Fruit fly (Drosophila melanogaster) whole organism, embryonic: ENCODE results near the gene und.

Source experiments
- Asciz ChIP-seq: fragments of 200-800 bp; sonication (Bioruptor generic); optimal IDR thresholded peaks from 2 replicates; lab custom pipeline; 2017; ENCODE audit warnings: missing biosample characterization, mild to moderate bottlenecking, missing genetic modification characterization, missing genetic modification reagents
- B-H2 ChIP-seq: fragments of 200-800 bp; sonication (Bioruptor generic); optimal IDR thresholded peaks from 2 replicates; lab custom pipeline; 2018; ENCODE audit warnings: missing biosample characterization, mild to moderate bottlenecking, missing genetic modification characterization
- CG10209 ChIP-seq: fragments of 200-800 bp; sonication (Bioruptor generic); optimal IDR thresholded peaks from 3 replicates; lab custom pipeline; 2017; ENCODE audit warnings: missing biosample characterization, mild to moderate bottlenecking, missing genetic modification characterization, missing genetic modification reagents
- CG10565 ChIP-seq: fragments of 200-800 bp; sonication (Bioruptor generic); optimal IDR thresholded peaks from 3 replicates; lab custom pipeline; 2016; ENCODE audit warnings: missing biosample characterization, mild to moderate bottlenecking, missing genetic modification characterization
- CG12155 ChIP-seq: fragments of 200-800 bp; sonication (Bioruptor generic); optimal IDR thresholded peaks from 3 replicates; lab custom pipeline; 2016; ENCODE audit warnings: missing biosample characterization, missing genetic modification characterization
- CG13624 ChIP-seq: fragments of 200-800 bp; sonication (Bioruptor generic); optimal IDR thresholded peaks from 2 replicates; lab custom pipeline; 2016; ENCODE audit warnings: missing biosample characterization, missing genetic modification characterization
- CG16779 ChIP-seq: fragments of 200-800 bp; sonication (Bioruptor generic); IDR thresholded peaks from 2 replicates; pipeline ENCODE4 v1.3.6; 2022; ENCODE audit warnings: missing biosample characterization, missing genetic modification characterization
- CG16815 ChIP-seq: fragments of 200-800 bp; sonication (Bioruptor generic); optimal IDR thresholded peaks from 3 replicates; lab custom pipeline; 2017; ENCODE audit warnings: missing biosample characterization, mild to moderate bottlenecking, missing genetic modification characterization
- CG17361 ChIP-seq: fragments of 200-800 bp; sonication (Bioruptor generic); IDR thresholded peaks from 3 replicates; pipeline ENCODE4 v1.3.6; 2022; ENCODE audit warnings: missing biosample characterization, missing genetic modification characterization
- CG2678 ChIP-seq: fragments of 200-800 bp; sonication (Bioruptor generic); optimal IDR thresholded peaks from 3 replicates; lab custom pipeline; 2019; ENCODE audit warnings: missing biosample characterization, mild to moderate bottlenecking, missing genetic modification characterization, moderate library complexity
- CG2875 ChIP-seq: fragments of 200-800 bp; sonication (Bioruptor generic); optimal IDR thresholded peaks from 2 replicates; lab custom pipeline; 2017; ENCODE audit warnings: missing biosample characterization, mild to moderate bottlenecking, missing genetic modification characterization, missing genetic modification reagents
- CG30020 ChIP-seq: fragments of 200-800 bp; optimal IDR thresholded peaks from 2 replicates; lab custom pipeline; 2019; ENCODE audit warnings: missing biosample characterization, mild to moderate bottlenecking, missing genetic modification characterization, moderate library complexity
- CG31388 ChIP-seq: fragments of 200-800 bp; sonication (Bioruptor generic); optimal IDR thresholded peaks from 2 replicates; lab custom pipeline; 2016; ENCODE audit warnings: missing biosample characterization, missing genetic modification characterization
- CG34422 ChIP-seq: fragments of 200-800 bp; sonication (Bioruptor generic); IDR thresholded peaks from 3 replicates; pipeline ENCODE4 v1.3.6; 2022; ENCODE audit warnings: missing biosample characterization, missing genetic modification characterization
- CG4282 ChIP-seq: fragments of 200-800 bp; sonication (Bioruptor generic); optimal IDR thresholded peaks from 2 replicates; lab custom pipeline; 2016; ENCODE audit warnings: missing biosample characterization, missing genetic modification characterization
- CG8944 ChIP-seq: fragments of 200-800 bp; sonication (Bioruptor generic); optimal IDR thresholded peaks from 3 replicates; lab custom pipeline; 2016; ENCODE audit warnings: missing biosample characterization, missing genetic modification characterization
- Chrac-16 ChIP-seq: fragments of 200-800 bp; sonication (Bioruptor generic); optimal IDR thresholded peaks from 3 replicates; lab custom pipeline; 2016; ENCODE audit warnings: missing biosample characterization, missing genetic modification characterization
- CrebB ChIP-seq: fragments of 200-800 bp; sonication (Bioruptor generic); optimal IDR thresholded peaks from 3 replicates; lab custom pipeline; 2018; ENCODE audit warnings: missing biosample characterization, mild to moderate bottlenecking, missing genetic modification characterization
- Ets97D ChIP-seq: fragments of 200-800 bp; sonication (Bioruptor generic); optimal IDR thresholded peaks from 3 replicates; lab custom pipeline; 2016; ENCODE audit warnings: missing biosample characterization, missing genetic modification characterization
- HHEX ChIP-seq: fragments of 200-800 bp; sonication (Bioruptor generic); optimal IDR thresholded peaks from 3 replicates; lab custom pipeline; 2017; ENCODE audit warnings: missing biosample characterization, mild to moderate bottlenecking, missing genetic modification characterization, missing genetic modification reagents
- Hey ChIP-seq: fragments of 200-800 bp; sonication (Bioruptor generic); optimal IDR thresholded peaks from 3 replicates; lab custom pipeline; 2018; ENCODE audit warnings: missing biosample characterization, mild to moderate bottlenecking, missing genetic modification characterization
- Hr3 ChIP-seq: fragments of 200-800 bp; sonication (Bioruptor generic); optimal IDR thresholded peaks from 3 replicates; lab custom pipeline; 2016; ENCODE audit warnings: missing biosample characterization, missing genetic modification characterization
- MESR4 ChIP-seq: fragments of 200-800 bp; sonication (Bioruptor generic); optimal IDR thresholded peaks from 2 replicates; lab custom pipeline; 2018; ENCODE audit warnings: missing biosample characterization, mild to moderate bottlenecking, missing genetic modification characterization, moderate library complexity
- Mad ChIP-seq: fragments of 200-800 bp; sonication (Bioruptor generic); optimal IDR thresholded peaks from 2 replicates; lab custom pipeline; 2016; ENCODE audit warnings: missing biosample characterization, missing genetic modification characterization
- Nf-YA ChIP-seq: fragments of 200-800 bp; sonication (Bioruptor generic); IDR thresholded peaks from 2 replicates; pipeline ENCODE4 v1.3.6; 2022; ENCODE audit warnings: missing biosample characterization, missing genetic modification characterization
- PHDP ChIP-seq: fragments of 200-800 bp; sonication (Bioruptor generic); optimal IDR thresholded peaks from 3 replicates; lab custom pipeline; 2018; ENCODE audit warnings: missing biosample characterization, mild to moderate bottlenecking, missing genetic modification characterization, moderate library complexity
- Rx ChIP-seq: fragments of 200-800 bp; sonication (Bioruptor generic); IDR thresholded peaks from 2 replicates; pipeline ENCODE4 v1.3.6; 2022; ENCODE audit warnings: missing biosample characterization, missing genetic modification characterization
- YL-1 ChIP-seq: fragments of 200-800 bp; sonication (Bioruptor generic); optimal IDR thresholded peaks from 3 replicates; lab custom pipeline; 2017; ENCODE audit warnings: missing biosample characterization, mild to moderate bottlenecking, missing genetic modification characterization
- ac ChIP-seq: fragments of 200-800 bp; sonication (Bioruptor generic); optimal IDR thresholded peaks from 3 replicates; lab custom pipeline; 2017; ENCODE audit warnings: missing biosample characterization, mild to moderate bottlenecking, missing genetic modification characterization
- aop ChIP-seq: fragments of 200-800 bp; sonication (Bioruptor generic); IDR thresholded peaks from 2 replicates; pipeline ENCODE4 v1.3.6; 2022; ENCODE audit warnings: missing biosample characterization, missing genetic modification characterization
- bsh ChIP-seq, 2 experiments: fragments of 200-800 bp; sonication (Bioruptor generic); optimal IDR thresholded peaks; 2 replicates each; lab custom pipeline; 2017 to 2018; ENCODE audit warnings: mild to moderate bottlenecking in 2 of 2, missing biosample characterization in 2 of 2, missing genetic modification characterization in 2 of 2, moderate library complexity in 1 of 2
- cg ChIP-seq: fragments of 200-800 bp; sonication (Bioruptor generic); optimal IDR thresholded peaks from 3 replicates; lab custom pipeline; 2019; ENCODE audit warnings: missing biosample characterization, mild to moderate bottlenecking, missing genetic modification characterization, moderate library complexity
- chinmo ChIP-seq: fragments of 200-800 bp; sonication (Bioruptor generic); IDR thresholded peaks from 4 replicates; pipeline ENCODE4 v1.3.6; 2022; ENCODE audit warnings: missing biosample characterization, missing genetic modification characterization; ENCODE audit not compliant: partially characterized antibody
- fd102C ChIP-seq: fragments of 200-800 bp; sonication (Bioruptor generic); optimal IDR thresholded peaks from 2 replicates; lab custom pipeline; 2018; ENCODE audit warnings: missing biosample characterization, mild to moderate bottlenecking, missing genetic modification characterization, moderate library complexity
- fd64A ChIP-seq: fragments of 200-800 bp; sonication (Bioruptor generic); optimal IDR thresholded peaks from 3 replicates; lab custom pipeline; 2018; ENCODE audit warnings: missing biosample characterization, mild to moderate bottlenecking, missing genetic modification characterization
- gro ChIP-seq: fragments of 200-800 bp; sonication (Bioruptor generic); optimal IDR thresholded peaks from 2 replicates; lab custom pipeline; 2016; ENCODE audit warnings: missing biosample characterization, missing genetic modification characterization
- gt ChIP-seq: fragments of 200-800 bp; sonication (Bioruptor generic); IDR thresholded peaks from 2 replicates; pipeline ENCODE4 v1.3.6; 2022; ENCODE audit warnings: missing biosample characterization, missing genetic modification characterization
- ham ChIP-seq: fragments of 200-800 bp; sonication (Bioruptor generic); IDR thresholded peaks from 2 replicates; pipeline ENCODE4 v1.3.6; 2022; ENCODE audit warnings: missing biosample characterization, missing genetic modification characterization
- jumu ChIP-seq: fragments of 200-800 bp; sonication (Bioruptor generic); optimal IDR thresholded peaks from 3 replicates; lab custom pipeline; 2016; ENCODE audit warnings: missing biosample characterization, missing genetic modification characterization
- klu ChIP-seq: fragments of 200-800 bp; sonication (Bioruptor generic); IDR thresholded peaks from 2 replicates; pipeline ENCODE4 v1.3.6; 2022; ENCODE audit warnings: missing biosample characterization, missing genetic modification characterization
- mirr ChIP-seq: fragments of 200-800 bp; sonication (Bioruptor generic); optimal IDR thresholded peaks from 3 replicates; lab custom pipeline; 2018; ENCODE audit warnings: missing biosample characterization, mild to moderate bottlenecking, missing genetic modification characterization
- nerfin-2 ChIP-seq: fragments of 200-800 bp; sonication (Bioruptor generic); IDR thresholded peaks from 2 replicates; pipeline ENCODE4 v1.3.6; 2022; ENCODE audit warnings: missing biosample characterization, missing genetic modification characterization; ENCODE audit not compliant: partially characterized antibody
- pita ChIP-seq: fragments of 200-800 bp; sonication (Bioruptor generic); optimal IDR thresholded peaks from 2 replicates; lab custom pipeline; 2017; ENCODE audit warnings: missing biosample characterization, mild to moderate bottlenecking, missing genetic modification characterization
- pros ChIP-seq: fragments of 200-800 bp; sonication (Bioruptor generic); optimal IDR thresholded peaks from 3 replicates; lab custom pipeline; 2019; ENCODE audit warnings: missing biosample characterization, mild to moderate bottlenecking, missing genetic modification characterization, moderate library complexity
- repo ChIP-seq: fragments of 200-800 bp; sonication (Bioruptor generic); optimal IDR thresholded peaks from 2 replicates; lab custom pipeline; 2016; ENCODE audit warnings: missing biosample characterization, missing genetic modification characterization
- run ChIP-seq: fragments of 200-800 bp; sonication (Bioruptor generic); optimal IDR thresholded peaks from 3 replicates; lab custom pipeline; 2018; ENCODE audit warnings: missing biosample characterization, mild to moderate bottlenecking, missing genetic modification characterization
- shn ChIP-seq: fragments of 200-800 bp; sonication (Bioruptor generic); optimal IDR thresholded peaks from 3 replicates; lab custom pipeline; 2016; ENCODE audit warnings: missing biosample characterization, missing genetic modification characterization
- sr ChIP-seq: fragments of 200-800 bp; sonication (Bioruptor generic); IDR thresholded peaks from 3 replicates; pipeline ENCODE4 v1.3.6; 2022; ENCODE audit warnings: missing biosample characterization, missing genetic modification characterization
- ssp ChIP-seq: fragments of 200-800 bp; sonication (Bioruptor generic); IDR thresholded peaks from 2 replicates; pipeline ENCODE4 v1.3.6; 2022; ENCODE audit warnings: missing biosample characterization, missing genetic modification characterization
- tio ChIP-seq: fragments of 200-800 bp; sonication (Bioruptor generic); optimal IDR thresholded peaks from 2 replicates; lab custom pipeline; 2017; ENCODE audit warnings: missing biosample characterization, missing genetic modification characterization, inconsistent platforms
- tll ChIP-seq, 2 experiments: fragments of 200-800 bp in 1 of 2; fragments of >200 bp in 1 of 2; sonication (Bioruptor generic) in 1 of 2; optimal IDR thresholded peaks; 2 replicates each; lab custom pipeline; 2017 to 2019; ENCODE audit warnings: missing biosample characterization in 2 of 2, missing genetic modification characterization in 2 of 2, mild to moderate bottlenecking in 1 of 2, moderate library complexity in 1 of 2
- twi ChIP-seq: fragments of 200-800 bp; optimal IDR thresholded peaks from 2 replicates; lab custom pipeline; 2019; ENCODE audit warnings: missing biosample characterization, mild to moderate bottlenecking, missing genetic modification characterization, moderate library complexity

und gene

DNA sequence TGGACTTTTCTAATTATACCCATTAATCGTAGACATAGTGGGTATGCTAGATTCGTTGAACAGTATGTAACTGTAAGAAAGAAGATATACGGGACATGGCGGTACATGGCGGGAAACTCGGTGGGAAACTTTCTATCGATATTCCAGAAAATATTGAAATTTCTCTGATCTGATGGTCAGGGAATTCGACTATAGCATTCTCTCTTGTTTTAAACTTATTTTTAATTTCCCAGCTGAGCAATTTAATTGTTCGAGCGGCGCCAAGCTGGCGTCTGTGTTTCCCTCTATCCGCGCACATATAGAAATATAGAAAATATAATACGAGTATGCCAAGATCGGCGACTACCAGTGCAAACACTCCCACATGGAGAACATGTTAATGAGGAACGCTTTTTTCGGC, 16.0 kb downstream of the und start (continued):
- TF ChIP-seq PHDP (peak; percentile 43), CG2875 (GFP tag; lab: Kevin White, UChicago) (no peak), CG10565 (no peak), fd64A (no peak), CG13624 (no peak), aop (GFP tag; lab: Robert Waterston, UW) (no peak), run (tag; lab: Kevin White, UChicago) (no peak), tll (GFP tag; optimal IDR thresholded peaks at IDR 0.05; lab: Kevin White, UChicago) (no peak), CG16815 (GFP tag; lab: Kevin White, UChicago) (peak; percentile 3), MESR4 (no peak), Hey (tag; lab: Kevin White, UChicago) (no peak), gro (GFP tag; lab: Kevin White, UChicago) (no peak), YL-1 (no peak), CG10209 (GFP tag; lab: Kevin White, UChicago) (no peak), CG2678 (tag; lab: Kevin White, UChicago) (peak; percentile 52), klu (GFP tag; lab: Robert Waterston, UW) (no peak), chinmo (GFP tag; lab: Robert Waterston, UW) (no peak), Rx (GFP tag; lab: Robert Waterston, UW) (no peak), sr (GFP tag; lab: Robert Waterston, UW) (no peak), CG17361 (GFP tag; lab: Robert Waterston, UW) (0 out of 3 replicates have a peak, but pooled peaks have one; percentile 15), bsh (GFP tag; optimal IDR thresholded peaks at IDR 0.05; lab: Kevin White, UChicago) (peak in 1 of 2 experiments; percentile 32), CrebB (tag; lab: Kevin White, UChicago) (no peak), gt (no peak), ac (GFP tag; lab: Kevin White, UChicago) (no peak), CG8944 (GFP tag; lab: Kevin White, UChicago) (no peak), shn (GFP tag; lab: Kevin White, UChicago) (peak; percentile 29), Ets97D (GFP tag; lab: Kevin White, UChicago) (no peak), CG34422 (no peak), Hr3 (peak; percentile 29), fd102C (no peak), CG12155 (peak; percentile 29), CG30020 (tag; lab: Kevin White, UChicago) (no peak), mirr (no peak), repo (no peak), CG16779 (no peak), Nf-YA (no peak), nerfin-2 (no peak), ssp (GFP tag; lab: Robert Waterston, UW) (no peak), twi (tag; lab: Kevin White, UChicago) (no peak), pita (GFP tag; lab: Kevin White, UChicago) (no peak), Mad (no peak), B-H2 (GFP tag; lab: Kevin White, UChicago) (no peak), Chrac-16 (GFP tag; lab: Kevin White, UChicago) (no peak), ham (GFP tag; lab: Robert Waterston, UW) (no peak), CG4282 (GFP tag; lab: Kevin White, UChicago) (no peak), tio (GFP tag; lab: Kevin White, UChicago) (peak; percentile 8), jumu (peak; percentile 27), cg (GFP tag; lab: Kevin White, UChicago) (no peak), pros (no peak), HHEX (GFP tag; lab: Kevin White, UChicago) (peak; percentile 24), CG31388 (GFP tag; lab: Kevin White, UChicago) (no peak), Asciz (GFP tag; lab: Kevin White, UChicago) (no peak)
